Worm (Caenorhabditis elegans) whole organism, early embryonic: ENCODE results near the gene F53F4.7.

ENCODE experiments used
- B0310.2 ChIP-seq: sonication (generic microtip); optimal IDR thresholded peaks from 2 replicates; lab custom pipeline; 2016; ENCODE audit warnings: mild to moderate bottlenecking, missing genetic modification characterization, missing compliant biosample characterization
- F13C5.2 ChIP-seq: sonication (generic microtip); optimal IDR thresholded peaks from 2 replicates; lab custom pipeline; 2017; ENCODE audit warnings: mild to moderate bottlenecking, missing genetic modification characterization, inconsistent platforms, missing compliant biosample characterization
- aly-1 ChIP-seq: sonication (generic microtip); optimal IDR thresholded peaks from 2 replicates; lab custom pipeline; 2016; ENCODE audit warnings: missing genetic modification characterization, missing compliant biosample characterization
- ama-1 ChIP-seq: fragments of 150-350 bp; optimal IDR thresholded peaks from 2 replicates; lab custom pipeline; 2014
- ceh-13 ChIP-seq: fragments of 200-800 bp; sonication (Bioruptor generic); optimal IDR thresholded peaks from 2 replicates; lab custom pipeline; 2018; ENCODE audit warnings: mild to moderate bottlenecking, missing genetic modification characterization, missing compliant biosample characterization
- ceh-36 ChIP-seq: sonication (generic microtip); optimal IDR thresholded peaks from 2 replicates; lab custom pipeline; 2016; ENCODE audit warnings: missing genetic modification characterization, inconsistent platforms, missing compliant biosample characterization
- ets-7 ChIP-seq: sonication (generic microtip); optimal IDR thresholded peaks from 2 replicates; lab custom pipeline; 2016; ENCODE audit warnings: missing genotype, missing genetic modification characterization, missing compliant biosample characterization
- flt-1 ChIP-seq: fragments of 200-800 bp; sonication (Bioruptor generic); IDR thresholded peaks from 2 replicates; pipeline ENCODE4 v1.3.6; 2022; ENCODE audit warnings: missing genetic modification characterization, missing compliant biosample characterization
- hmbx-1 ChIP-seq: sonication (generic microtip); optimal IDR thresholded peaks from 2 replicates; lab custom pipeline; 2016; ENCODE audit warnings: mild to moderate bottlenecking, missing genetic modification characterization, missing compliant biosample characterization
- hmg-4 ChIP-seq: fragments of 200-800 bp; sonication (Bioruptor generic); optimal IDR thresholded peaks from 2 replicates; lab custom pipeline; 2018; ENCODE audit warnings: mild to moderate bottlenecking, missing genetic modification characterization, missing compliant biosample characterization
- hnd-1 ChIP-seq: sonication (generic microtip); optimal IDR thresholded peaks from 2 replicates; lab custom pipeline; 2016; ENCODE audit warnings: missing genetic modification characterization, missing compliant biosample characterization
- pes-1 ChIP-seq: fragments of 200-800 bp; sonication (Bioruptor generic); IDR thresholded peaks from 2 replicates; pipeline ENCODE4 v1.3.6; 2022; ENCODE audit warnings: missing genetic modification reagents, missing genetic modification characterization, missing compliant biosample characterization
- scrt-1 ChIP-seq: fragments of 200-800 bp; sonication (Bioruptor generic); IDR thresholded peaks from 2 replicates; pipeline ENCODE4 v1.3.6; 2022; ENCODE audit warnings: missing genetic modification characterization, missing compliant biosample characterization
- sea-1 ChIP-seq: fragments of 200-800 bp; sonication (Bioruptor generic); conservative IDR thresholded peaks from 2 replicates; pipeline ENCODE4 v1.3.6; 2022; ENCODE audit warnings: missing genetic modification characterization, missing compliant biosample characterization
- tbx-11 ChIP-seq: fragments of 200-800 bp; sonication (Bioruptor generic); IDR thresholded peaks from 2 replicates; pipeline ENCODE4 v1.3.6; 2022; ENCODE audit warnings: missing genetic modification characterization, missing compliant biosample characterization
- tbx-37 ChIP-seq: fragments of 200-800 bp; sonication (Bioruptor generic); conservative IDR thresholded peaks from 2 replicates; pipeline ENCODE4 v1.3.6; 2022; ENCODE audit warnings: missing genetic modification reagents, missing genetic modification characterization, missing compliant biosample characterization
- tra-4 ChIP-seq: sonication (generic microtip); optimal IDR thresholded peaks from 2 replicates; lab custom pipeline; 2017; ENCODE audit warnings: missing genetic modification characterization, missing compliant biosample characterization

F53F4.7 gene

ce11 chrV:13656346-13657254 is 42.8 kb upstream of the F53F4.7 start:
- TF ChIP-seq ceh-36 (no peak), ets-7 (tag; lab: Kevin White, UChicago) (no peak), tbx-11 (no peak), hnd-1 (tag; lab: Kevin White, UChicago) (no peak), flt-1 (GFP tag; lab: Robert Waterston, UW) (no peak), B0310.2 (tag; lab: Kevin White, UChicago) (no peak), tbx-37 (GFP tag; lab: Robert Waterston, UW) (no peak), scrt-1 (GFP tag; lab: Robert Waterston, UW) (no peak), pes-1 (GFP tag; lab: Robert Waterston, UW) (no peak), F13C5.2 (tag; lab: Kevin White, UChicago) (no peak), ama-1 (lab: Kevin White, UChicago) (no peak), hmg-4 (GFP tag; lab: Kevin White, UChicago) (no peak), tra-4 (no peak), sea-1 (GFP tag; lab: Robert Waterston, UW) (no peak), hmbx-1 (no peak), aly-1 (tag; lab: Kevin White, UChicago) (no peak), ceh-13 (GFP tag; lab: Kevin White, UChicago) (no peak)

ce11 chrV:13655202-13655764 is 41.5 kb upstream of the F53F4.7 start:
- no peak for TF ChIP-seq hnd-1 (tag; lab: Kevin White, UChicago)

- TF ChIP-seq tbx-11 (no peak), sea-1 (GFP tag; lab: Robert Waterston, UW) (no peak), tra-4 (no peak), hnd-1 (tag; lab: Kevin White, UChicago) (no peak), hmbx-1 (no peak), hmg-4 (GFP tag; lab: Kevin White, UChicago) (no peak), pes-1 (GFP tag; lab: Robert Waterston, UW) (no peak), scrt-1 (GFP tag; lab: Robert Waterston, UW) (no peak), ets-7 (tag; lab: Kevin White, UChicago) (no peak), aly-1 (tag; lab: Kevin White, UChicago) (no peak), B0310.2 (tag; lab: Kevin White, UChicago) (no peak), flt-1 (GFP tag; lab: Robert Waterston, UW) (no peak), tbx-37 (GFP tag; lab: Robert Waterston, UW) (no peak), F13C5.2 (tag; lab: Kevin White, UChicago) (no peak), ama-1 (lab: Kevin White, UChicago) (no peak), ceh-36 (no peak), ceh-13 (GFP tag; lab: Kevin White, UChicago) (no peak)
Measured at ce11 chrV:13654394-13654792, 40.6 kb upstream of the F53F4.7 start.

ce11 chrV:13653713-13654393 is 40.1 kb upstream of the F53F4.7 start, which contains the start of gene lpin-1:
TSS of gene lpin-1 (minus strand) at chrV:13654129.
- no peak for TF ChIP-seq F13C5.2 (tag; lab: Kevin White, UChicago)
- no peak for TF ChIP-seq tbx-11
- no peak for TF ChIP-seq tra-4
- no peak for TF ChIP-seq hmg-4 (GFP tag; lab: Kevin White, UChicago)
- TF ChIP-seq ama-1 (lab: Kevin White, UChicago), result no peak
- no peak for TF ChIP-seq scrt-1 (GFP tag; lab: Robert Waterston, UW)
- no peak for TF ChIP-seq pes-1 (GFP tag; lab: Robert Waterston, UW)
- no peak for TF ChIP-seq tbx-37 (GFP tag; lab: Robert Waterston, UW)
- TF ChIP-seq aly-1 (tag; lab: Kevin White, UChicago), result no peak
- no peak for TF ChIP-seq ceh-36
- no peak for TF ChIP-seq flt-1 (GFP tag; lab: Robert Waterston, UW)
- TF ChIP-seq ets-7 (tag; lab: Kevin White, UChicago), result no peak
- no peak for TF ChIP-seq B0310.2 (tag; lab: Kevin White, UChicago)
- TF ChIP-seq hnd-1 (tag; lab: Kevin White, UChicago), result no peak

ce11 chrV:13652322-13652721 is 38.6 kb upstream of the F53F4.7 start:
- no peak for TF ChIP-seq F13C5.2 (tag; lab: Kevin White, UChicago)
- no peak for TF ChIP-seq hnd-1 (tag; lab: Kevin White, UChicago)
- no peak for TF ChIP-seq tbx-11
- no peak for TF ChIP-seq sea-1 (GFP tag; lab: Robert Waterston, UW)
- no peak for TF ChIP-seq hmg-4 (GFP tag; lab: Kevin White, UChicago)
- no peak for TF ChIP-seq tra-4
- TF ChIP-seq ama-1 (lab: Kevin White, UChicago), result no peak
- no peak for TF ChIP-seq pes-1 (GFP tag; lab: Robert Waterston, UW)
- TF ChIP-seq scrt-1 (GFP tag; lab: Robert Waterston, UW), result no peak
- no peak for TF ChIP-seq flt-1 (GFP tag; lab: Robert Waterston, UW)
- TF ChIP-seq tbx-37 (GFP tag; lab: Robert Waterston, UW), result no peak
- TF ChIP-seq ets-7 (tag; lab: Kevin White, UChicago), result no peak
- TF ChIP-seq B0310.2 (tag; lab: Kevin White, UChicago), result no peak
- TF ChIP-seq hmbx-1, result no peak
- no peak for TF ChIP-seq aly-1 (tag; lab: Kevin White, UChicago)
- no peak for TF ChIP-seq ceh-36
- TF ChIP-seq ceh-13 (GFP tag; lab: Kevin White, UChicago), result no peak

ce11 chrV:13650800-13651199 is 37.0 kb upstream of the F53F4.7 start:
- TF ChIP-seq hmbx-1, result no peak
- no peak for TF ChIP-seq pes-1 (GFP tag; lab: Robert Waterston, UW)
- TF ChIP-seq ama-1 (lab: Kevin White, UChicago), result no peak
- TF ChIP-seq scrt-1 (GFP tag; lab: Robert Waterston, UW), result no peak
